Worm (Caenorhabditis elegans) whole organism, L1 larva: ENCODE data around the gene C32D5.11.

Source experiments
- ama-1 ChIP-seq: fragments of 150-350 bp; optimal IDR thresholded peaks from 2 replicates; lab custom pipeline; 2014
- ces-1 ChIP-seq: fragments of 150-350 bp; optimal IDR thresholded peaks from 2 replicates; lab custom pipeline; 2014; ENCODE audit warnings: missing biosample characterization, missing genetic modification reagents, missing genetic modification characterization
- hpl-2 ChIP-seq: fragments of 150-350 bp; optimal IDR thresholded peaks from 2 replicates; lab custom pipeline; 2014; ENCODE audit warnings: missing biosample characterization, missing genetic modification reagents, missing genetic modification characterization
- nhr-28 ChIP-seq: fragments of 150-350 bp; optimal IDR thresholded peaks from 2 replicates; lab custom pipeline; 2014; ENCODE audit warnings: missing biosample characterization, missing genetic modification characterization
- nhr-85 ChIP-seq: sonication (generic microtip); peaks from one replicate; lab custom pipeline; 2016; ENCODE audit warnings: missing genetic modification characterization, inconsistent platforms, missing compliant biosample characterization
- xbp-1 ChIP-seq: sonication (generic microtip); optimal IDR thresholded peaks from 2 replicates; lab custom pipeline; 2016; ENCODE audit warnings: missing genetic modification characterization, missing compliant biosample characterization
- ztf-4 ChIP-seq: fragments of 150-350 bp; optimal IDR thresholded peaks from 2 replicates; lab custom pipeline; 2014; ENCODE audit warnings: missing biosample characterization, missing genetic modification characterization

DNA sequence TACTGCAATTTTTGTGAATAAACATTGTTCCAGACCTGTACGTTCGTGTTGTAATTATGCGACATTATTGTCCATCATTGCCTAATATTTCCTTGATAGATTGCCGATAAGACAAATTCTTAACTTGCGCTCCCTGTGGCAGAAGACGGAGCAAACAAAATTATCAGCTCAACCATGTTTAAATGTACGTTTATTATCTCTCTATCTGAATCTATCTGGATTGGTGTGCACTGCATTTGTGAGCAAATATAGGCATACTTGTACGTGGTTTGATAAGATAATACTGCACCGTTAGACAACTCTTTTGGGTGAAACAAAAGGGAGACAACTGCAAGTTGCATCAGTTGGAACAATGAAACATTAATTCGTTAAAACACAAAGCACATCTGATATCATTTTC, 27.9 kb downstream of the C32D5.11 start:
- TF ChIP-seq xbp-1 (no peak), ama-1 (lab: Kevin White, UChicago) (no peak), nhr-28 (no peak), hpl-2 (GFP tag; lab: Kevin White, UChicago) (no peak), ces-1 (no peak), nhr-85 (tag; lab: Kevin White, UChicago) (no peak), ztf-4 (tag; lab: Kevin White, UChicago) (no peak)
